Fruit fly (Drosophila melanogaster): ENCODE data around the gene CG4611.

Gene CG4611

DNA sequence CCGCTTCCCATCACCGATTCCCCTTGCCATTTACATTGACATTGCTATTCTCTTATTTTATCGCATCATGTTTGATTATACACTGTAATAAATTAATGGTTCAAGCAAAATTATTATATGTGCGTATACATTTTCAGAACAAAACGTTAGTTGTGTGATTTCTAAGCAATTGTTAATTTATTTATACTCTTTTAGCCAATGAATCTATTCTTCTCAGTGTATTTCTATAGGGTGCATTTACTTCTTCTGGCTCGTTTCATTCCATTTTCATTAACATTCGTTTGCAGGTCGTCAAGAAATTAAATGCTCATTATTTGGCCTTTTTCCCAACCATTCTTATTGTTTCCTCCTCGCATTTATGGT, 51.4 kb downstream of the CG4611 start (continued):
- no peak for TF ChIP-seq fd59A (GFP tag; optimal IDR thresholded peaks at IDR 0.05)
- TF ChIP-seq acj6 (GFP tag; optimal IDR thresholded peaks at IDR 0.05): peak; percentile 66
- no peak for TF ChIP-seq Ets21C (GFP tag; optimal IDR thresholded peaks at IDR 0.05)
- TF ChIP-seq CG6792 (GFP tag; optimal IDR thresholded peaks at IDR 0.05): no peak
- no peak for TF ChIP-seq CG16779 (tag; optimal IDR thresholded peaks at IDR 0.05)
- TF ChIP-seq OdsH (GFP tag; optimal IDR thresholded peaks at IDR 0.05): peak; percentile 68
- TF ChIP-seq pdm3 (GFP tag; optimal IDR thresholded peaks at IDR 0.05): peak; percentile 55
- TF ChIP-seq Hr38 (GFP tag; optimal IDR thresholded peaks at IDR 0.05): no peak
- peak; percentile 24 for TF ChIP-seq dsx (GFP tag; optimal IDR thresholded peaks at IDR 0.05; ENCODE audit: poor library complexity, severe bottlenecking)
- TF ChIP-seq net (GFP tag; optimal IDR thresholded peaks at IDR 0.05): peak; percentile 15
- TF ChIP-seq CG11762 (GFP tag; optimal IDR thresholded peaks at IDR 0.05; ENCODE audit: insufficient read depth): peak; percentile 8
- TF ChIP-seq Sox102F (GFP tag; optimal IDR thresholded peaks at IDR 0.05): peak; percentile 12
- TF ChIP-seq topi (GFP tag; optimal IDR thresholded peaks at IDR 0.05): peak; percentile 2
- peak; percentile 47 for TF ChIP-seq Sox14 (GFP tag; optimal IDR thresholded peaks at IDR 0.05)
